Fruit fly (Drosophila melanogaster): Measurements from ENCODE around the gene SNCF.

SNCF gene

dm6 chr3L:13424068-13424467, 45.7 kb downstream of the SNCF start, which contains the start of gene CG33263:
Gene CG33263 (minus strand): TSS chr3L:13424168.
- TF ChIP-seq CG11696 (GFP tag; IDR thresholded peaks at IDR 0.05) (no peak), onecut (GFP tag; IDR thresholded peaks at IDR 0.05) (no peak), NK7.1 (GFP tag; optimal IDR thresholded peaks at IDR 0.05) (no peak), mam (GFP tag; optimal IDR thresholded peaks at IDR 0.05) (no peak), CG17912 (GFP tag; optimal IDR thresholded peaks at IDR 0.05) (no peak), CG4404 (GFP tag; IDR thresholded peaks at IDR 0.05) (no peak), CG32767 (GFP tag; IDR thresholded peaks at IDR 0.05) (no peak), sqz (GFP tag; optimal IDR thresholded peaks at IDR 0.05) (no peak)

- no peak for TF ChIP-seq CG8281 (tag; optimal IDR thresholded peaks at IDR 0.05)
- TF ChIP-seq Lhr (GFP tag; optimal IDR thresholded peaks at IDR 0.05): no peak
- TF ChIP-seq cato (GFP tag; optimal IDR thresholded peaks at IDR 0.05; ENCODE audit: borderline replicate concordance): no peak
- TF ChIP-seq chm (GFP tag; IDR thresholded peaks at IDR 0.05): no peak
- no peak for TF ChIP-seq Mad (GFP tag; optimal IDR thresholded peaks at IDR 0.05)
- no peak for TF ChIP-seq CG17359 (tag; optimal IDR thresholded peaks at IDR 0.05)
- no peak for TF ChIP-seq CG16815 (GFP tag; optimal IDR thresholded peaks at IDR 0.05)
- no peak for TF ChIP-seq Xrp1 (GFP tag; IDR thresholded peaks at IDR 0.05)
- TF ChIP-seq CG2120 (GFP tag; optimal IDR thresholded peaks at IDR 0.05): no peak
- no peak for TF ChIP-seq wor (GFP tag; IDR thresholded peaks at IDR 0.05)
- no peak for TF ChIP-seq fd102C (GFP tag; optimal IDR thresholded peaks at IDR 0.05)
- TF ChIP-seq CG14667 (GFP tag; IDR thresholded peaks at IDR 0.05): no peak
Observed at dm6 chr3L:13425571-13425970, 47.2 kb downstream of the SNCF start, which contains the start of gene CG14106. Gene CG14106 (minus strand): TSS chr3L:13425671.

DNA sequence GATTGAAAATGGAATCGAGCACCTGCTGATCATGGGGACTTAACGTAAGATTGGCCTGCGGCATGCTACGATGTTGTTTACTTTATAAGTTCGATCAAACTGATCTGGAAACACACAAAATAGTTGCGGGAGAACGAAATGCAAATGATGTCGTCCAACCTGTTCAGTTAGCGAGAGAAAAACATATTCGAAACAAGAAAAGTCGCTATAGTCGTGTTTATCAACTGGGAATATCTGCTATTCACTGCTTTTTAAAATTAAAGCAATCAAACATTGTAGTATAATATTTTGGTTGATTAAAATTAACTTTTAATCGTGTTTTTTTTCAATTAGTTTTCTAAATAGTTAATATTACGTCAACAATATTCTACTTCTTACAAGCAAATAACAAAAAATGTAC, 48.2 kb downstream of the SNCF start, which contains the start of gene CG14105:
TSS of gene CG14105 (minus strand) at position 101 of the 400 bp plus-strand sequence.
- TF ChIP-seq GATAe (GFP tag; conservative IDR thresholded peaks at IDR 0.05) (no peak), az2 (GFP tag; optimal IDR thresholded peaks at IDR 0.05) (no peak), Nf-YA (GFP tag; IDR thresholded peaks at IDR 0.05) (no peak), sd (tag; optimal IDR thresholded peaks at IDR 0.05) (no peak), sr (GFP tag; IDR thresholded peaks at IDR 0.05) (no peak), HLH4C (GFP tag; IDR thresholded peaks at IDR 0.05; ENCODE audit: partially characterized antibody) (no peak), nmo (GFP tag; optimal IDR thresholded peaks at IDR 0.05) (no peak), pum (GFP tag; optimal IDR thresholded peaks at IDR 0.05) (no peak), lola (GFP tag; optimal IDR thresholded peaks at IDR 0.05) (no peak), Ets97D (GFP tag; optimal IDR thresholded peaks at IDR 0.05) (no peak), schlank (tag; optimal IDR thresholded peaks at IDR 0.05) (no peak), Eip74EF (GFP tag; optimal IDR thresholded peaks at IDR 0.05) (no peak), CG2129 (GFP tag; IDR thresholded peaks at IDR 0.05; ENCODE audit: partially characterized antibody) (no peak), CG15601 (tag; optimal IDR thresholded peaks at IDR 0.05) (no peak), danr (GFP tag; IDR thresholded peaks at IDR 0.05) (no peak), CG12744 (GFP tag; optimal IDR thresholded peaks at IDR 0.05) (no peak), seq (GFP tag; IDR thresholded peaks at IDR 0.05) (no peak)
